Fruit fly (Drosophila melanogaster) S2 (cell line): ENCODE data around the gene Sfp24C1.

Experiments
- CG8478 ChIP-seq: fragments of >200 bp; optimal IDR thresholded peaks from 2 replicates; lab custom pipeline; 2018
- CTCF ChIP-seq, 2 experiments: fragments of >200 bp; optimal IDR thresholded peaks; 2 replicates each; lab custom pipeline; 2018

The Sfp24C1 gene

DNA sequence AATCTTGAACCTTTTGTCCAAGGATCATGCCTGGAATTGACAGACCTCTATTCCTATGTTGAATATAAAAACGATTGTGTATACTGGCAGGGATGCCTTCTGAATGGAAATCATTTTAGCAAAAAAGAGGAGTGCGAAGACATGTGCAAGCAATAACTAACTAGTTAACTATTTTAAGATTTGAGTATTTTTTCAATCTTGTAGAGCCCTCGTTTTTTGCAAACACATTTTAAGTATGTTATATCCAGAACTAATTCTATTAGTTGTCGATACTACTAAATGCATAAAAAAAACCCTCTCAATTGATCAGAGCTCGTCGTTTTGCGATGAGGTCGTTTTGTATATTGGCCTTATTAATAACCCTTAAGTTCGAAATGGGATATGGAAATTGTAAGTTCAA lies at the start of gene Sfp24C1:
Gene Sfp24C1 (plus strand): TSS at position 301 of the 400 bp plus-strand sequence.
- TF ChIP-seq CG8478 (lab: Kevin White, UChicago) (no peak), CTCF (optimal IDR thresholded peaks at IDR 0.05; lab: Kevin White, UChicago) (no peak)

DNA sequence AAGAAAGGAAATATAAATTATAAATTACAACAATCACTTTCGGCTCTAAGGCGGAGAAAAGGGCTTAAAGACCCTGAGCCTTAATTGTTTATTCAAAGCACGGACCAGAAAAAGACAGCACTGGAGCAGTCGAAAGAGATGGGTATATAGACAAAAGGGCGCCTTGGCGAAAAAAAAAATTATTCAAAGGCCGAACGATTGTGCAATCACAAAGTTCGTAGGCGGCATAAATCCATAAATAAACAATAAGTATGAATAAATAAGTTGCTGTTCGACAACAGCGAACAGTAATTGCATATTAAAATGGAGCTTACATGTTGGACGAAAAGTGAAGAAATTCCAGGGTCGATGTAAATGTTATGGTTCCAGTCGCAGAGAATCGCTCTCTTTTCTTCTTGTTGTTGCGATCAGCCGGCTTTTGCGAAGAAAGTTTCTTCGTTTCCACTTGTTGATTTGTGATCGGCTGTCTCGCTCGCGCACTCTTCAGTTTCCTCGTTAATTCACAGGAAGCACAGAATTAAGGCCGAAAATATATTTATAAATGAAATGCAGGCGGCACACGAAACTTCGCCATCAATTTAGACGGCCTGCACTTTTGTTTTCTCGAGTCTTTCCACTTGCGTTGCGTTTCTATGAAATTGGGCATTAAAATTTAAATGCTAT lies 45.4 kb upstream of the Sfp24C1 start:
- TF ChIP-seq CTCF (optimal IDR thresholded peaks at IDR 0.05; lab: Kevin White, UChicago), result no peak
- no peak for TF ChIP-seq CG8478 (lab: Kevin White, UChicago)

DNA sequence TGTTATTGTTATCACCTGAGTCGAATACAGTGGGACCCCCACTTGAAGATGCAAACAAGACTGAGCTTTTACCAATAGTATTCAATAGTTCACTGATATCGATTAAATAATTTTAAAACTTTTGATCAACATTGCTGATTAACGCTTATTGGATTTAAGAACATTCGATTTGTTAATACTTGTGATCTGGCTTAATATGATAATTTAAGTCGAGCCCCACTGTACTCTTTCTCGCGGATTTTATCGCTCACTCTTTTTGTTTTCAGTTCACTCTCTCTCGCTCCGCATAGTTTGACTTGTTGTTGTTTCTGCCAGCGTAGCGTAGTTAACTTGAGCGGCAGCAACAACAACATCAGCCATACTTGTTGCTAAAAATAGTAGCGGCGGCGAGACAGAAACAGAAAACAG lies 44.8 kb upstream of the Sfp24C1 start:
- no peak for TF ChIP-seq CG8478 (lab: Kevin White, UChicago)
- TF ChIP-seq CTCF (optimal IDR thresholded peaks at IDR 0.05; lab: Kevin White, UChicago), result no peak

DNA sequence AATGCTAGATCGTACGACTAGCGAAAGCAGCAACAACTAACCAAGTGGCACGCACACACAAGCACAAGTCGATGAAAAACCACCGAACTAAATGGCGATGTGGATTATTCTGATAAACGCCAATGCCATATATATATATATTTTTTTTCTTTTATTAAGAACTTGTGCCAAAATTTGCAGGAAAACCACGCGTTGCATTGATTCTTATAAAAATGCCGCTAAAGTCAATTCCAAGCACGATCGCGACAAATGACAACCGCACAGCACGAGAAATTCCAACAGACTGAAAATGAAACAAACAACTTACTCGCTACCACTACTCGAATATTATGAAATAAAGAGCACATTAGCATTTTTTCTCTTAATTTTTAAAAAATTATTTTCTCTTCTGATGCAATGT lies 43.8 kb upstream of the Sfp24C1 start, which contains the start of gene for:
Gene for (minus strand): TSS at position 287 of the 400 bp plus-strand sequence.
- no peak for TF ChIP-seq CG8478 (lab: Kevin White, UChicago)
- no peak for TF ChIP-seq CTCF (optimal IDR thresholded peaks at IDR 0.05; lab: Kevin White, UChicago)

DNA sequence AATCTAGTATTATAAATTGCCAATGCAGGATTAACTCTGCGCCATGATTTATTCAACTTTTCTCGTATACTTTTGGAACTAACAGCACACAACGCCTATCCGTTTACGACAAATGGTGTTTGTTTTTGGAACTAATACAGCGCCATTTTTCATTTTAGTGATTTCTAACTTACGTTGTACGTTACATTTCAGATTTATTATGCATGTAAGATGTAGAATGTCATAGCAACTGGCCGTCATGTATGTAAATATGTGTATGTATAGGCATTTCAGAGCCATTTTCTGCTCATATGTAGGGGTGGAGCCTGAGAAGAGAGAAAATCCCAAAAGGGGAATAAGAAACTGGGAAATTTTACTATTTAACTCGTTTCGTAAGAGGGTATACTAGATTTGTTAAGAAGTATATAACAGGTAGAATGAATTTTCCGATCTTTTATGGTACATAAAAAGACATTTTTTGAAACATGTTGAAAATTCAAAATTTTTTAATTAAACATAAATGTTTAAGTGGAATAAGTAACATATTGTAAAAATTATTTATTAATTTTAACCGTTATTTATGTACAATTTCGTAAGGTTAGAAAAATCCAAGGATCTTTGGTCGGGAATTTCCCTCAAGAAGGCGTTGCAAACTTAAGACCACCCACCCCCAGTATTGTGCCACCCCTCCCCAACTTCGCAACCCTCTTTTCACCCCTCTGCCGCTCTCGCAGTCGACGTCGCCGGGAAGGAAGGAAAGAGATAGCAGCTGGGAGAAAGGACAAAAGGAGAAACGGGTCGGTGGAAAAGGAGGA lies 42.9 kb upstream of the Sfp24C1 start:
- TF ChIP-seq CG8478 (lab: Kevin White, UChicago) (no peak), CTCF (optimal IDR thresholded peaks at IDR 0.05; lab: Kevin White, UChicago) (peak; percentile 98 to 99)

DNA sequence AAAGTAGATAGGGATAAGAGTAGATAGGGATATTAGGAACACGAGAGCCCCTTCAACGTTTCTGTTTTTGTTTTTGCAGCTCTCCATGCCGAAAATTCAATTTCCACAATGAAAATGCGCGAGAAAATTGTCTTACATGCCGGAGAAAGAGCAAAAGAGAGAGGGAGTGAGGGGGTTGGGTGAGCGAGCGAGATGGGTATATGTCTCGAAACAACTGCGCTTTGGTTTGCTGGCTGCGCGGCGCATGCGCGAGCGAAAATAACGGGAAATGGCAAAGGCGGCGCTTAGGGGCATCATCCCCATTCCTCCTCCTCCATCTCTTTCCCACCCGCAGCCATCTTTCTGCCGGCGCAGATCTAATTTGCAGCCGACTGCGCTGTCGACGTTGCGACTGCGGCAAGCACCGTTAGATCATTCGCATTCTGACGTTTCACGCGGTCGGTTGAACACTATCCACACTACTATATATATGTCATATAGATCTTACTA lies 38.1 kb upstream of the Sfp24C1 start, which contains the start of gene Drgx:
Gene Drgx (plus strand): TSS at position 439 of the 489 bp plus-strand sequence.
- TF ChIP-seq CG8478 (lab: Kevin White, UChicago) (no peak), CTCF (optimal IDR thresholded peaks at IDR 0.05; lab: Kevin White, UChicago) (peak in 1 of 2 experiments; percentile 18)

DNA sequence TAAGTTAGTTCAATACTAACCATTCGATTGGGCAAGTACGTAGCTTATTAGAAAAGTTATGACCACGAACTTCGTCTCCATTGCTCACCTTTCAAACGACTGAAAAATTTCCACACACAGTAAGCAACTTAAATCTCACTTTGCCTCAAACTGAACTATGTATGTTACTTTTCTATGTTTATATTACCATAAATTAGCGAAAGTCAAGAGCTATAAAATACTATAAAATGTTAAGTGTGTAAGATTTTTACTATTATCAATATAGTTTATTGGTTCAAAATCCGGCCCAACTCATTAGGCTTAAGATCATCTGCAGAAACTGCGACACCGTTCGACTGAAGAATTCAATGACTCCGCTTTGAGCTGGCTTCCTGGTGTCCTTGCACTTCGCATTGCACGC lies 32.0 kb upstream of the Sfp24C1 start, which contains the start of gene Sfp24Ba:
Gene Sfp24Ba (minus strand): TSS at position 101 of the 400 bp plus-strand sequence.
- TF ChIP-seq CG8478 (lab: Kevin White, UChicago) (no peak), CTCF (optimal IDR thresholded peaks at IDR 0.05; lab: Kevin White, UChicago) (no peak)

DNA sequence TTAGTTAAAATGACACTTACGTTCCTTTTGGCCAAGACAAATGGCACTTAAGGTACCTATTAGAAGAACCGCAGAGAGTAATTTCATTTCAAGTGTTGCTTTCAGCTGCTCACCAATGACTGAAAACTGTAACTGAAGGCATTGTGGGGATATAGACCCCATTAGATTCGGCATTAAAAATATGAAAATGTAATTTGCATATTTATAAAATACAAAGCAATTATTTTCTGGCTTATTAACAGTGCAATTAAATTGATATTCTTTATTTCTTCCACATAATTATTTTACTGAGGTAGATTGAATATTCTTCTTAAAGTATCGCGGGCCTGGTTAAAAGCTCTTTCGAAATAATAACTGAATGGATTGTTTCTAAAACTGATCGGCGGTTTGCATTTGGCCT lies 31.4 kb upstream of the Sfp24C1 start, which contains the start of gene Sfp24Bd:
Gene Sfp24Bd (minus strand): TSS at position 101 of the 400 bp plus-strand sequence.
- TF ChIP-seq CG8478 (lab: Kevin White, UChicago) (no peak), CTCF (optimal IDR thresholded peaks at IDR 0.05; lab: Kevin White, UChicago) (no peak)

DNA sequence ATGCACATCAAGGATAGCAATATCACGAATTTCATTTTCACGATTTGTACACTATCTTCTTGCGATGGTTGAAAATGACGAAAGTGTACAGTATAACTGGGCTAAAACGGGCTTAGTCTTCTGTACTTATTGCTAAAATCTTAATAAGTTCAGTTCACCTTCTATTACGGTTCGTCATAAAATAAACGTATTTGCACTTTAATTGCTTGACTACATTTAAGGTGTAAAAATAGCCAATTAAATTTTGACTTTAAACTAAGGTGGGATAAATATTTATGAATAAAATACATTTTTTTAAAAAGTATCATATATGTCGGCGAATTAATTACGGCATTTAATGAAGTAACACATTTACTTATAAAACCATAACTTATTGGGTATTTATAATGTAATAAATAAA lies 30.8 kb upstream of the Sfp24C1 start, which contains the start of gene Sfp24Bb:
Gene Sfp24Bb (minus strand): TSS at position 101 of the 400 bp plus-strand sequence.
- no peak for TF ChIP-seq CTCF (optimal IDR thresholded peaks at IDR 0.05; lab: Kevin White, UChicago)
- TF ChIP-seq CG8478 (lab: Kevin White, UChicago), result no peak

DNA sequence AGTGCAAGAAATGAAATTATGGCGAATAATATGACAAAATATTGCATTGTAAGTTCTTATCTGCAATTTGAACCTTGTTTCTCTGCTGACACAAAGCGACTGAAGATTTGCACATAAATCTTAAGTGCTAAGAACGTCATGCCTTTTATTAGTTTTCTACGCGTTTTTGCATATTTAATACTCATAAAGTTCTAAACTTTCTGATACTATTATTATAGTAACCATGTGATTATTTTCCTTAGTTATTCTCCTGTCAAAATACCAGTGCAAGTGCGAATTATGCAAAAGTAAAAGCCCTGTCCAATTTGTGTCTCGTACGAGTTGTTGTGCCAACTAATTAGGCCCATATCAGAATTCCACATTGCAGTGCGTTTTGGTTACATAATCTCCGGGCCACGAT lies 30.0 kb upstream of the Sfp24C1 start, which contains the start of gene Sfp24Bc:
Gene Sfp24Bc (minus strand): TSS at position 101 of the 400 bp plus-strand sequence.
- TF ChIP-seq CTCF (optimal IDR thresholded peaks at IDR 0.05; lab: Kevin White, UChicago) (no peak), CG8478 (lab: Kevin White, UChicago) (no peak)

DNA sequence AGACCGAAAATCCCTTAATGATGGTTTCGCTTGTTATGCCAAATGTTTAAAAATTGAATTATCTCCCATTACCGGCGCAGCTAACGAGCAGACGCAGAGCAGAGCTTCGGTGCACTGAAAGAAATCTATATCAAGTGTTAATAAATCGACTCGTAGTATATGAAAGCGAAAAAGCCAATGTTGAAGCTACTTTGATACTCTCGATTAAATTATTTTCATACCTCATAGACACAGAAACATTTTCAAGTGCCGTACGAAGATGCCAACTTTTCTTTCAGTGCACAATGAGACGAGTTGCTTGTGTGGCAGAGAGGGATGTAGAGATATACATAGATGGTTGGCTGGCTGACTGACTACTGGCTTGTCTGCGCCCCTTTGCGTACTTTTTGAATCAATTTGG lies 24.7 kb upstream of the Sfp24C1 start:
- no peak for TF ChIP-seq CTCF (optimal IDR thresholded peaks at IDR 0.05; lab: Kevin White, UChicago)
- TF ChIP-seq CG8478 (lab: Kevin White, UChicago), result no peak

DNA sequence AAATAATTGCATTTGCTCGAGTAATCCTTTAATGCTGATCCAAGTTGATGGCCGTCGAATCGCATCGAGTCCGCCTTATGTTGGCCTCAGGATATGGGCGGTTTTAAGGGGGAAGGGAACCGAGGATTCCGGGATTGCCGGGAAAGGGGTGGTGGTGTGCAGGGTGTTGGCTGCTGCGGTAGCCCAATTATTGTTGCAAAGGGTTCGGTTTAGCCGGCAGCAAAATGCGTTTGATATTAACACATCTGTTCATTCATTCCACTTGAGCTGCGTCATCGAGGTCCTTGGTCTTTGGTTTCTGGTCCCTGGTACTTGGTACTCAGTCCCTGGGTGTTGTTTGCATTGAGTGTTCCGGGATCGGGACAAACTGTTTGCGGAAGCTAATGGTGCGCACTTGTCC lies 19.1 kb upstream of the Sfp24C1 start:
- TF ChIP-seq CTCF (optimal IDR thresholded peaks at IDR 0.05; lab: Kevin White, UChicago) (no peak), CG8478 (lab: Kevin White, UChicago) (no peak)

DNA sequence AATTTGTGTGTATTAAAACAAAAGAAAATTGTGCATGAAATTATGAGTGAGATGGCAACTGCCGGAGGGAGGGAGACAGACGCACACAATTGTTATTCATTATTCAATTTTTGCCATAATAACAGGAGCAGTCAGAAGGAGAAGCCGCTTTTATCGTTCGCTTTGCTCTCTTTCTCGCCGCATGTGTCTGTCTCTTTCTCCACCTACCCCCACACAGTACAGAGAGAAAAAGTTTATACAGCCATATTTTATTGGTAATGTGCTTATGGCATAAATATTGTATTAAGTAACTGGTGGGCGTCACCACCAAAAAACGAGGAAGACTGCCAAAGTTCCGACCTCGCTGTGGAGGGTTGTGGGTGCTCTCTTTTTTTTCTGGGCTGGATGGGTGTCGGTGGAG lies 18.0 kb upstream of the Sfp24C1 start:
- TF ChIP-seq CTCF (optimal IDR thresholded peaks at IDR 0.05; lab: Kevin White, UChicago), result no peak
- TF ChIP-seq CG8478 (lab: Kevin White, UChicago), result no peak

DNA sequence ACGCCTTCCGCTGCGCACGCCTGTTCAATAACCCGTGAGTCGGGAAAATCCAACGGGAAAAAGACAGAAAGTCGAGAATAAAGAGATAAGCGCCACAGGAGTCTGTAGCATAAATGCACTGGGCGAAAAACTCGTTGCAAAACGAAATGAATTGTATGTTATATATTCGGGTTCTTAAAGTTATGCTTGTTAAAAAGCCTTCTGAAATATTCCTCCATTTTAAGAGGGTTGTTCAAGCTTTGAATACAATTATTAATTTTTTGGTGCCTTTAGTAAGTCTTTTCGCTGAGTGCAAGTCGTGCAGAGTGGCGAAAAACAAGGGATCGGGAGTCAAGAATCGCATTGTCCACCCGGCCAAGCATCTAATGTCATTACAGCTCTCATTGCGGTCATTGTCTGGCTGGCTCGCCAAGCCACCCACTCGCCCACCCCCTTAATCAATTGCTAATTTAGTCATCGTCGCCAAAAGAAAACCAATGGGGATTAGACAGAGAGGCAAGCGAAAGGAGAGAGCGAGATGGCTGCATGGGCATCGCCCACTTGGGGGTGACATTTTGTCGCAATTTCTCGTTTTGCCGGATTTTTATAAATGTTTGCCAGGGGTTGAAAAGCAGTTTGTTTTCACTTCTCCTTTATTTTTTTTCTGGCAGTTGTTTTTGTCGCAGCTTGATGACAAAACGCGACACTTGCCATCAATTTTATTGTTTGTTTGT lies 15.2 kb upstream of the Sfp24C1 start:
- no peak for TF ChIP-seq CTCF (optimal IDR thresholded peaks at IDR 0.05; lab: Kevin White, UChicago)
- TF ChIP-seq CG8478 (lab: Kevin White, UChicago), result no peak
